Fruit fly (Drosophila melanogaster) whole organism, prepupa: Measurements from ENCODE around the gene ENGase.

ENCODE experiments used
- CG16779 ChIP-seq: fragments of 200-800 bp; sonication (Bioruptor generic); optimal IDR thresholded peaks from 3 replicates; lab custom pipeline; 2017; ENCODE audit warnings: missing biosample characterization, mild to moderate bottlenecking, missing genetic modification characterization
- CG8119 ChIP-seq: fragments of 200-800 bp; sonication (Bioruptor generic); IDR thresholded peaks from 3 replicates; pipeline ENCODE4 v1.3.6; 2022; ENCODE audit warnings: missing biosample characterization, missing genetic modification characterization
- Gug ChIP-seq: fragments of 200-800 bp; sonication (Bioruptor generic); IDR thresholded peaks from 2 replicates; pipeline ENCODE4 v1.3.6; 2022; ENCODE audit warnings: missing biosample characterization, missing genetic modification characterization
- Hr38 ChIP-seq: sonication (Bioruptor generic); optimal IDR thresholded peaks from 2 replicates; lab custom pipeline; 2016; ENCODE audit warnings: missing biosample characterization, missing genetic modification characterization
- OdsH ChIP-seq: fragments of 200-800 bp; sonication (Bioruptor generic); optimal IDR thresholded peaks from 3 replicates; lab custom pipeline; 2016; ENCODE audit warnings: missing biosample characterization, missing genetic modification characterization
- achi ChIP-seq: fragments of 200-800 bp; sonication (Bioruptor generic); optimal IDR thresholded peaks from 3 replicates; lab custom pipeline; 2016; ENCODE audit warnings: missing biosample characterization, missing genetic modification characterization
- fd59A ChIP-seq: fragments of 200-800 bp; sonication (Bioruptor generic); optimal IDR thresholded peaks from 2 replicates; lab custom pipeline; 2017; ENCODE audit warnings: missing biosample characterization, mild to moderate bottlenecking, missing genetic modification characterization, missing genetic modification reagents
- salr ChIP-seq, 2 experiments: fragments of 200-800 bp; sonication (Bioruptor generic); optimal IDR thresholded peaks; 3 replicates each; lab custom pipeline; 2016 to 2018; ENCODE audit warnings: missing biosample characterization in 2 of 2, missing genetic modification characterization in 2 of 2, mild to moderate bottlenecking in 1 of 2

DNA sequence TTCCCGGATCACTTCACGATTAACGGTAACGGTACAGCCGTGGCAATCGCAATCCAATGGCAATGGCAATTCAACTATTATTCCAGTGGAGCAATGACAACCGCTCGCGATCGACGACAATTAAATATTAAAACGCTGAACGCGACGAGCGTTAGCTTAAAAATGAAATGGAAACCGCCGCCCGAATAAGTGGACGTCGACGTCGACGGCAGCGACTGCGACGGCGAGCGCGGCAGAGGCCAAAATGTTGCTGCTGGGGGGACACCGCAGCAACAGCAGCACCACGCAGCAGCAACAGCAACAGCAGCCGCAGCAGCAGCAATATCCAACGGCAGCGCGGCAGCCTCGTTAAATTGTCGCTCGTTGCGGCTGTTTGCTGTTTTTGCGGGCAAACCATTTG is 29.1 kb downstream of the ENGase start, which contains the start of gene CG8568:
- no peak for TF ChIP-seq OdsH (GFP tag; lab: Kevin White, UChicago)
- no peak for TF ChIP-seq Hr38 (GFP tag; lab: Kevin White, UChicago)
- TF ChIP-seq CG16779: no peak
- TF ChIP-seq Gug (GFP tag; lab: Robert Waterston, UW): no peak
- no peak for TF ChIP-seq CG8119 (GFP tag; lab: Robert Waterston, UW)
- no peak for TF ChIP-seq salr (GFP tag; optimal IDR thresholded peaks at IDR 0.05; lab: Kevin White, UChicago)
- no peak for TF ChIP-seq achi (GFP tag; lab: Kevin White, UChicago)
- no peak for TF ChIP-seq fd59A (GFP tag; lab: Kevin White, UChicago)
